Worm (Caenorhabditis elegans) whole organism, L1 larva: Measurements from ENCODE around the gene cyp-14A3.

ENCODE experiments used
- C16A3.4 ChIP-seq: fragments of 150-350 bp; optimal IDR thresholded peaks from 2 replicates; lab custom pipeline; 2014; ENCODE audit warnings: missing biosample characterization, missing genetic modification characterization
- Y116A8C.19 ChIP-seq: sonication (generic microtip); optimal IDR thresholded peaks from 2 replicates; lab custom pipeline; 2016; ENCODE audit warnings: missing compliant biosample characterization, missing genetic modification characterization, borderline replicate concordance
- ama-1 ChIP-seq: fragments of 150-350 bp; optimal IDR thresholded peaks from 2 replicates; lab custom pipeline; 2014
- blmp-1 ChIP-seq: fragments of 150-350 bp; optimal IDR thresholded peaks from 2 replicates; lab custom pipeline; 2014; ENCODE audit warnings: missing biosample characterization, missing genetic modification characterization
- ceh-82 ChIP-seq, 3 experiments: fragments of 150-350 bp in 1 of 3; sonication (generic microtip) in 2 of 3; optimal IDR thresholded peaks; 2 replicates each; lab custom pipeline; 2014 to 2017; ENCODE audit warnings: missing biosample characterization in 3 of 3, missing genetic modification characterization in 3 of 3
- ces-1 ChIP-seq: fragments of 150-350 bp; optimal IDR thresholded peaks from 2 replicates; lab custom pipeline; 2014; ENCODE audit warnings: missing biosample characterization, missing genetic modification reagents, missing genetic modification characterization
- dpl-1 ChIP-seq, 3 experiments: fragments of 150-350 bp in 2 of 3; sonication (generic microtip) in 1 of 3; optimal IDR thresholded peaks; 2 replicates each; lab custom pipeline; 2014 to 2017; ENCODE audit warnings: missing biosample characterization in 3 of 3, missing genetic modification characterization in 3 of 3, missing genetic modification reagents in 3 of 3
- dsc-1 ChIP-seq: sonication (generic microtip); optimal IDR thresholded peaks from 2 replicates; lab custom pipeline; 2016; ENCODE audit warnings: mild to moderate bottlenecking, missing genetic modification characterization, missing compliant biosample characterization
- egl-13 ChIP-seq: sonication (generic microtip); optimal IDR thresholded peaks from 2 replicates; lab custom pipeline; 2016; ENCODE audit warnings: missing genotype, missing genetic modification reagents, missing genetic modification characterization, missing compliant biosample characterization
- egl-27 ChIP-seq, 2 experiments: fragments of 150-350 bp in 1 of 2; sonication (generic microtip); optimal IDR thresholded peaks; 3 replicates each; lab custom pipeline; 2017 to 2018; ENCODE audit warnings: missing biosample characterization in 2 of 2, missing genetic modification characterization in 2 of 2, missing genetic modification reagents in 2 of 2
- elt-2 ChIP-seq: sonication (generic microtip); optimal IDR thresholded peaks from 2 replicates; lab custom pipeline; 2016; ENCODE audit warnings: missing genetic modification characterization, mild to moderate bottlenecking, inconsistent platforms, missing compliant biosample characterization, missing genetic modification reagents
- elt-3 ChIP-seq, 6 experiments: fragments of 150-350 bp in 1 of 6; sonication (generic microtip); optimal IDR thresholded peaks; 2 replicates each; lab custom pipeline; 2017 to 2018; ENCODE audit warnings: missing biosample characterization in 6 of 6, missing genetic modification characterization in 6 of 6, inconsistent platforms in 1 of 6
- grh-1 ChIP-seq: fragments of 200-800 bp; sonication (Bioruptor generic); IDR thresholded peaks from 2 replicates; pipeline ENCODE4 v1.3.6; 2022; ENCODE audit warnings: missing genetic modification reagents, missing genetic modification characterization, missing compliant biosample characterization
- hlh-17 ChIP-seq: fragments of 200-800 bp; sonication (Bioruptor generic); optimal IDR thresholded peaks from 2 replicates; lab custom pipeline; 2018; ENCODE audit warnings: missing genetic modification characterization, mild to moderate bottlenecking, missing compliant biosample characterization, moderate library complexity, borderline replicate concordance
- hpl-2 ChIP-seq: fragments of 150-350 bp; optimal IDR thresholded peaks from 2 replicates; lab custom pipeline; 2014; ENCODE audit warnings: missing biosample characterization, missing genetic modification reagents, missing genetic modification characterization
- isw-1 ChIP-seq: fragments of 200-800 bp; sonication (Bioruptor generic); IDR thresholded peaks from 2 replicates; pipeline ENCODE4 v1.3.6; 2022; ENCODE audit warnings: missing genetic modification characterization, missing compliant biosample characterization
- lin-14 ChIP-seq: fragments of 200-800 bp; sonication (Bioruptor generic); optimal IDR thresholded peaks from 2 replicates; lab custom pipeline; 2018; ENCODE audit warnings: mild to moderate bottlenecking, missing genetic modification characterization, moderate library complexity, missing compliant biosample characterization
- lin-15B ChIP-seq: fragments of 150-350 bp; sonication (generic microtip); optimal IDR thresholded peaks from 3 replicates; lab custom pipeline; 2014; ENCODE audit warnings: missing biosample characterization, missing genetic modification characterization
- lin-35 ChIP-seq, 2 experiments: fragments of 150-350 bp; optimal IDR thresholded peaks; 2 replicates each; lab custom pipeline; 2014; ENCODE audit warnings: missing biosample characterization in 2 of 2, missing genetic modification characterization in 2 of 2, missing genetic modification reagents in 2 of 2
- lsy-2 ChIP-seq, 2 experiments: fragments of 150-350 bp; optimal IDR thresholded peaks; 2 replicates each; lab custom pipeline; 2014; ENCODE audit warnings: missing biosample characterization in 2 of 2, missing genetic modification characterization in 2 of 2
- mdl-1 ChIP-seq, 2 experiments: fragments of 150-350 bp; optimal IDR thresholded peaks; 2 replicates each; lab custom pipeline; 2014 to 2017; ENCODE audit warnings: missing biosample characterization in 2 of 2, missing genetic modification characterization in 2 of 2, inconsistent platforms in 1 of 2
- nhr-12 ChIP-seq: sonication (generic microtip); optimal IDR thresholded peaks from 2 replicates; lab custom pipeline; 2017; ENCODE audit warnings: missing biosample characterization, missing genetic modification characterization
- nhr-19 ChIP-seq: fragments of 200-800 bp; sonication (Bioruptor generic); conservative IDR thresholded peaks from 2 replicates; pipeline ENCODE4 v1.3.6; 2022; ENCODE audit warnings: missing genetic modification characterization, missing compliant biosample characterization
- nhr-20 ChIP-seq: sonication (generic microtip); optimal IDR thresholded peaks from 2 replicates; lab custom pipeline; 2016; ENCODE audit warnings: mild to moderate bottlenecking, missing genetic modification characterization, missing compliant biosample characterization
- nhr-28 ChIP-seq: fragments of 150-350 bp; optimal IDR thresholded peaks from 2 replicates; lab custom pipeline; 2014; ENCODE audit warnings: missing biosample characterization, missing genetic modification characterization
- nhr-71 ChIP-seq: sonication (generic microtip); optimal IDR thresholded peaks from 2 replicates; lab custom pipeline; 2016; ENCODE audit warnings: mild to moderate bottlenecking, missing genetic modification characterization, moderate library complexity, missing compliant biosample characterization
- nhr-77 ChIP-seq: fragments of 150-350 bp; optimal IDR thresholded peaks from 2 replicates; lab custom pipeline; 2014; ENCODE audit warnings: missing biosample characterization, missing genetic modification characterization
- nhr-85 ChIP-seq: sonication (generic microtip); peaks from one replicate; lab custom pipeline; 2016; ENCODE audit warnings: missing genetic modification characterization, inconsistent platforms, missing compliant biosample characterization
- nhr-90 ChIP-seq: sonication (generic microtip); optimal IDR thresholded peaks from 2 replicates; lab custom pipeline; 2016; ENCODE audit warnings: mild to moderate bottlenecking, missing genetic modification characterization, missing compliant biosample characterization; ENCODE audit not compliant: poor library complexity
- pqm-1 ChIP-seq: sonication (generic microtip); optimal IDR thresholded peaks from 3 replicates; lab custom pipeline; 2017; ENCODE audit warnings: missing biosample characterization, missing genetic modification characterization
- rnt-1 ChIP-seq: sonication (generic microtip); optimal IDR thresholded peaks from 2 replicates; lab custom pipeline; 2016; ENCODE audit warnings: mild to moderate bottlenecking, missing genetic modification characterization, moderate library complexity, missing compliant biosample characterization
- skn-1 ChIP-seq: fragments of 150-350 bp; optimal IDR thresholded peaks from 2 replicates; lab custom pipeline; 2014; ENCODE audit warnings: missing biosample characterization, missing genetic modification characterization
- snu-23 ChIP-seq: sonication (generic microtip); optimal IDR thresholded peaks from 2 replicates; lab custom pipeline; 2016; ENCODE audit warnings: missing genetic modification characterization, missing compliant biosample characterization
- sox-4 ChIP-seq: sonication (generic microtip); optimal IDR thresholded peaks from 2 replicates; lab custom pipeline; 2016; ENCODE audit warnings: missing genetic modification characterization, missing compliant biosample characterization
- sptf-1 ChIP-seq: fragments of 150-350 bp; optimal IDR thresholded peaks from 2 replicates; lab custom pipeline; 2014; ENCODE audit warnings: missing biosample characterization, missing genetic modification characterization
- sup-37 ChIP-seq: fragments of 200-800 bp; sonication (Bioruptor generic); optimal IDR thresholded peaks from 2 replicates; lab custom pipeline; 2018; ENCODE audit warnings: mild to moderate bottlenecking, missing genetic modification characterization, missing compliant biosample characterization
- swsn-7 ChIP-seq: sonication (generic microtip); optimal IDR thresholded peaks from 2 replicates; lab custom pipeline; 2016; ENCODE audit warnings: missing genetic modification characterization, missing compliant biosample characterization
- tbx-2 ChIP-seq: sonication (generic microtip); optimal IDR thresholded peaks from 2 replicates; lab custom pipeline; 2016; ENCODE audit warnings: missing genetic modification characterization, missing compliant biosample characterization
- unc-130 ChIP-seq: fragments of 150-350 bp; optimal IDR thresholded peaks from 2 replicates; lab custom pipeline; 2017; ENCODE audit warnings: missing biosample characterization, missing genetic modification characterization, inconsistent platforms
- unc-30 ChIP-seq: sonication (generic microtip); optimal IDR thresholded peaks from 2 replicates; lab custom pipeline; 2017; ENCODE audit warnings: missing biosample characterization, missing genetic modification characterization
- vab-15 ChIP-seq: sonication (generic microtip); optimal IDR thresholded peaks from 2 replicates; lab custom pipeline; 2017; ENCODE audit warnings: missing genotype, mild to moderate bottlenecking, missing genetic modification characterization, missing compliant biosample characterization
- ztf-11 ChIP-seq, 2 experiments: sonication (generic microtip); optimal IDR thresholded peaks; 2 replicates each; lab custom pipeline; 2016 to 2017; ENCODE audit warnings: missing genetic modification characterization in 2 of 2, missing biosample characterization in 1 of 2, missing compliant biosample characterization in 1 of 2
- ztf-4 ChIP-seq: fragments of 150-350 bp; optimal IDR thresholded peaks from 2 replicates; lab custom pipeline; 2014; ENCODE audit warnings: missing biosample characterization, missing genetic modification characterization

The cyp-14A3 gene

ce11 chrX:13251354-13251843 is 22.6 kb downstream of the cyp-14A3 start (continued):
- TF ChIP-seq elt-3 (tag; optimal IDR thresholded peaks at IDR 0.05; lab: Kevin White, UChicago), result peak in 2 of 6 experiments; percentile 8 to 28
- no peak for TF ChIP-seq pqm-1
- TF ChIP-seq Y116A8C.19 (tag; lab: Kevin White, UChicago), result no peak
- TF ChIP-seq ces-1, result no peak
- TF ChIP-seq sptf-1 (tag; lab: Kevin White, UChicago), result no peak
- TF ChIP-seq ztf-4 (tag; lab: Kevin White, UChicago), result peak; percentile 9
- TF ChIP-seq hpl-2 (GFP tag; lab: Kevin White, UChicago), result no peak
- TF ChIP-seq tbx-2 (tag; lab: Kevin White, UChicago), result peak; percentile 67
- no peak for TF ChIP-seq sup-37
- peak; percentile 44 for TF ChIP-seq nhr-77 (tag; lab: Kevin White, UChicago)
- TF ChIP-seq ztf-11 (tag; optimal IDR thresholded peaks at IDR 0.05; lab: Kevin White, UChicago), result no peak
- TF ChIP-seq blmp-1 (tag; lab: Kevin White, UChicago), result peak; percentile 49
- TF ChIP-seq isw-1 (GFP tag; lab: Robert Waterston, UW), result no peak; the same call in none of the 2 replicates
- TF ChIP-seq, all 84 proteins: peak for 40

ce11 chrX:13250163-13250562 is 23.8 kb downstream of the cyp-14A3 start:
- TF ChIP-seq sox-4 (no peak), grh-1 (0 out of 2 replicates have a peak, but pooled peaks have one; percentile 7), nhr-85 (tag; lab: Kevin White, UChicago) (peak; percentile 95), C16A3.4 (peak; percentile 53), unc-30 (tag; lab: Kevin White, UChicago) (no peak), egl-13 (tag; lab: Kevin White, UChicago) (no peak), pqm-1 (no peak), egl-27 (tag; optimal IDR thresholded peaks at IDR 0.05; lab: Kevin White, UChicago) (peak; percentile 27 to 33), Y116A8C.19 (tag; lab: Kevin White, UChicago) (no peak), vab-15 (no peak), elt-3 (tag; optimal IDR thresholded peaks at IDR 0.05; lab: Kevin White, UChicago) (peak in 5 of 6 experiments; percentile 37 to 85 (median 79)), rnt-1 (tag; lab: Kevin White, UChicago) (peak; percentile 23), nhr-90 (peak; percentile 64), blmp-1 (tag; lab: Kevin White, UChicago) (peak; percentile 91), nhr-28 (tag; lab: Kevin White, UChicago) (no peak), swsn-7 (tag; lab: Kevin White, UChicago) (peak; percentile 25), dsc-1 (no peak), elt-2 (tag; lab: Kevin White, UChicago) (peak; percentile 76), lin-14 (GFP tag; lab: Kevin White, UChicago) (peak; percentile 85), nhr-77 (tag; lab: Kevin White, UChicago) (peak; percentile 64), tbx-2 (tag; lab: Kevin White, UChicago) (peak; percentile 58), nhr-71 (peak; percentile 74), lin-15B (no peak), nhr-19 (GFP tag; lab: Robert Waterston, UW) (peak; percentile 29; the same call in 1 of the 2 replicates), lin-35 (GFP tag; optimal IDR thresholded peaks at IDR 0.05; lab: Kevin White, UChicago) (peak in 1 of 2 experiments; percentile 64), hlh-17 (GFP tag; lab: Kevin White, UChicago) (no peak), snu-23 (peak; percentile 75), ceh-82 (tag; optimal IDR thresholded peaks at IDR 0.05; lab: Kevin White, UChicago) (peak in 1 of 3 experiments; percentile 6), ama-1 (lab: Kevin White, UChicago) (no peak), lsy-2 (tag; optimal IDR thresholded peaks at IDR 0.05; lab: Kevin White, UChicago) (peak in 1 of 2 experiments; percentile 30), dpl-1 (GFP tag; optimal IDR thresholded peaks at IDR 0.05; lab: Kevin White, UChicago) (peak in 1 of 3 experiments; percentile 7), unc-130 (tag; lab: Kevin White, UChicago) (peak; percentile 63), skn-1 (tag; lab: Kevin White, UChicago) (no peak), mdl-1 (tag; optimal IDR thresholded peaks at IDR 0.05; lab: Kevin White, UChicago) (peak in 1 of 2 experiments; percentile 91), nhr-20 (peak; percentile 89), nhr-12 (tag; lab: Kevin White, UChicago) (no peak)
- TF ChIP-seq, all 84 proteins: peak for 23
